Worm (Caenorhabditis elegans) whole organism, late embryonic: ENCODE results near the gene cif-1.

Experiments
- C38D4.7 ChIP-seq: fragments of 200-800 bp; sonication (Bioruptor generic); optimal IDR thresholded peaks from 2 replicates; lab custom pipeline; 2018; ENCODE audit warnings: mild to moderate bottlenecking, missing genetic modification characterization, moderate library complexity, missing compliant biosample characterization
- F13H6.1 ChIP-seq: sonication (generic microtip); optimal IDR thresholded peaks from 2 replicates; lab custom pipeline; 2016; ENCODE audit warnings: missing genetic modification characterization, missing compliant biosample characterization
- T23F11.4 ChIP-seq: fragments of 200-800 bp; sonication (Bioruptor generic); optimal IDR thresholded peaks from 2 replicates; lab custom pipeline; 2018; ENCODE audit warnings: mild to moderate bottlenecking, missing genetic modification characterization, missing compliant biosample characterization
- ceh-14 ChIP-seq: sonication (generic microtip); optimal IDR thresholded peaks from 2 replicates; lab custom pipeline; 2016; ENCODE audit warnings: missing genotype, missing genetic modification characterization, missing compliant biosample characterization
- ceh-18 ChIP-seq: sonication (generic microtip); optimal IDR thresholded peaks from 2 replicates; lab custom pipeline; 2016; ENCODE audit warnings: missing genetic modification characterization, missing compliant biosample characterization
- ceh-19 ChIP-seq: fragments of 200-800 bp; sonication (Bioruptor generic); optimal IDR thresholded peaks from 2 replicates; lab custom pipeline; 2018; ENCODE audit warnings: mild to moderate bottlenecking, missing genetic modification characterization, missing compliant biosample characterization
- ceh-22 ChIP-seq: sonication (generic microtip); optimal IDR thresholded peaks from 2 replicates; lab custom pipeline; 2017; ENCODE audit warnings: missing biosample characterization, missing genetic modification characterization
- ceh-30 ChIP-seq: fragments of 150-350 bp; optimal IDR thresholded peaks from 2 replicates; lab custom pipeline; 2014; ENCODE audit warnings: missing biosample characterization, missing genetic modification characterization
- ceh-34 ChIP-seq: sonication (generic microtip); optimal IDR thresholded peaks from 2 replicates; lab custom pipeline; 2016; ENCODE audit warnings: mild to moderate bottlenecking, missing genetic modification characterization, missing compliant biosample characterization
- ceh-48 ChIP-seq: sonication (generic microtip); optimal IDR thresholded peaks from 2 replicates; lab custom pipeline; 2016; ENCODE audit warnings: missing genetic modification characterization, inconsistent platforms, missing compliant biosample characterization
- ceh-6 ChIP-seq: fragments of 200-800 bp; sonication (Bioruptor generic); optimal IDR thresholded peaks from 2 replicates; lab custom pipeline; 2018; ENCODE audit warnings: mild to moderate bottlenecking, missing genetic modification characterization, missing compliant biosample characterization
- che-1 ChIP-seq: sonication (generic microtip); optimal IDR thresholded peaks from 2 replicates; lab custom pipeline; 2016; ENCODE audit warnings: mild to moderate bottlenecking, missing genetic modification characterization, missing compliant biosample characterization
- dmd-4 ChIP-seq: sonication (generic microtip); optimal IDR thresholded peaks from 2 replicates; lab custom pipeline; 2016; ENCODE audit warnings: borderline replicate concordance, missing genetic modification characterization, missing compliant biosample characterization
- dve-1 ChIP-seq: sonication (generic microtip); optimal IDR thresholded peaks from 2 replicates; lab custom pipeline; 2017; ENCODE audit warnings: antibody characterized with exemption, mild to moderate bottlenecking, missing genetic modification characterization, missing compliant biosample characterization
- elt-2 ChIP-seq: sonication (generic microtip); optimal IDR thresholded peaks from 2 replicates; lab custom pipeline; 2016; ENCODE audit warnings: missing genetic modification reagents, missing genetic modification characterization, missing compliant biosample characterization
- elt-4 ChIP-seq: sonication (generic microtip); optimal IDR thresholded peaks from 2 replicates; lab custom pipeline; 2016; ENCODE audit warnings: missing genetic modification characterization, missing compliant biosample characterization
- ets-4 ChIP-seq: sonication (generic microtip); optimal IDR thresholded peaks from 2 replicates; lab custom pipeline; 2016; ENCODE audit warnings: missing genetic modification characterization, missing compliant biosample characterization
- eyg-1 ChIP-seq: sonication (generic microtip); optimal IDR thresholded peaks from 2 replicates; lab custom pipeline; 2016; ENCODE audit warnings: missing genotype, missing genetic modification characterization, missing compliant biosample characterization
- fax-1 ChIP-seq: sonication (generic microtip); optimal IDR thresholded peaks from 2 replicates; lab custom pipeline; 2016; ENCODE audit warnings: missing genotype, missing genetic modification characterization, missing compliant biosample characterization
- fkh-10 ChIP-seq: fragments of 150-350 bp; optimal IDR thresholded peaks from 2 replicates; lab custom pipeline; 2014; ENCODE audit warnings: missing biosample characterization, missing genetic modification reagents, missing genetic modification characterization
- fkh-6 ChIP-seq: sonication (generic microtip); optimal IDR thresholded peaks from 2 replicates; lab custom pipeline; 2016; ENCODE audit warnings: missing genetic modification characterization, missing compliant biosample characterization
- gmeb-2 ChIP-seq: sonication (generic microtip); optimal IDR thresholded peaks from 2 replicates; lab custom pipeline; 2016; ENCODE audit warnings: missing genetic modification characterization, inconsistent platforms, missing compliant biosample characterization
- hlh-15 ChIP-seq: sonication (generic microtip); optimal IDR thresholded peaks from 2 replicates; lab custom pipeline; 2016; ENCODE audit warnings: missing genetic modification characterization, missing compliant biosample characterization
- hlh-6 ChIP-seq: sonication (generic microtip); optimal IDR thresholded peaks from 2 replicates; lab custom pipeline; 2016; ENCODE audit warnings: missing genotype, missing genetic modification characterization, missing compliant biosample characterization
- lim-6 ChIP-seq: sonication (generic microtip); optimal IDR thresholded peaks from 2 replicates; lab custom pipeline; 2016; ENCODE audit warnings: missing genetic modification characterization, missing compliant biosample characterization
- nfya-1 ChIP-seq: sonication (generic microtip); optimal IDR thresholded peaks from 2 replicates; lab custom pipeline; 2017; ENCODE audit warnings: missing genetic modification characterization, mild to moderate bottlenecking, missing compliant biosample characterization, antibody characterized with exemption, moderate library complexity
- nhr-11 ChIP-seq: fragments of 150-350 bp; optimal IDR thresholded peaks from 2 replicates; lab custom pipeline; 2014; ENCODE audit warnings: missing biosample characterization, missing genetic modification characterization
- odd-2 ChIP-seq: sonication (generic microtip); optimal IDR thresholded peaks from 2 replicates; lab custom pipeline; 2017; ENCODE audit warnings: antibody characterized with exemption, mild to moderate bottlenecking, missing genetic modification characterization, missing compliant biosample characterization
- pha-2 ChIP-seq: sonication (generic microtip); optimal IDR thresholded peaks from 2 replicates; lab custom pipeline; 2017; ENCODE audit warnings: mild to moderate bottlenecking, missing genetic modification characterization, missing compliant biosample characterization
- pha-4 ChIP-seq: fragments of 150-350 bp; optimal IDR thresholded peaks from 2 replicates; lab custom pipeline; 2018; ENCODE audit warnings: missing biosample characterization, missing genetic modification reagents, missing genetic modification characterization
- ref-2 ChIP-seq: sonication (generic microtip); optimal IDR thresholded peaks from 2 replicates; lab custom pipeline; 2016; ENCODE audit warnings: missing genetic modification characterization, missing compliant biosample characterization
- rnt-1 ChIP-seq: sonication (generic microtip); optimal IDR thresholded peaks from 2 replicates; lab custom pipeline; 2016; ENCODE audit warnings: missing genetic modification characterization, missing compliant biosample characterization
- sox-2 ChIP-seq: fragments of 200-800 bp; sonication (Bioruptor generic); IDR thresholded peaks from 2 replicates; pipeline ENCODE4 v1.3.6; 2022; ENCODE audit warnings: missing genetic modification reagents, missing genetic modification characterization, missing compliant biosample characterization
- sox-4 ChIP-seq: sonication (generic microtip); optimal IDR thresholded peaks from 2 replicates; lab custom pipeline; 2017; ENCODE audit warnings: mild to moderate bottlenecking, missing genetic modification characterization, inconsistent platforms, missing compliant biosample characterization
- tbx-2 ChIP-seq: sonication (generic microtip); optimal IDR thresholded peaks from 2 replicates; lab custom pipeline; 2016; ENCODE audit warnings: missing genetic modification characterization, missing compliant biosample characterization
- unc-3 ChIP-seq, 2 experiments: fragments of 200-800 bp in 1 of 2; sonication (Bioruptor generic) in 1 of 2; sonication (generic microtip) in 1 of 2; conservative IDR thresholded peaks in 1 of 2; optimal IDR thresholded peaks in 1 of 2; 2 replicates each; pipeline versions ENCODE4 v1.3.6 to Lab custom; 2016 to 2022; ENCODE audit warnings: missing compliant biosample characterization in 2 of 2, missing genetic modification characterization in 2 of 2, missing genetic modification reagents in 1 of 2
- unc-42 ChIP-seq: sonication (generic microtip); optimal IDR thresholded peaks from 2 replicates; lab custom pipeline; 2016; ENCODE audit warnings: missing genotype, missing genetic modification characterization, missing compliant biosample characterization
- unc-55 ChIP-seq: sonication (generic microtip); optimal IDR thresholded peaks from 2 replicates; lab custom pipeline; 2017; ENCODE audit warnings: missing biosample characterization, missing genetic modification reagents, missing genetic modification characterization
- zip-5 ChIP-seq: sonication (generic microtip); optimal IDR thresholded peaks from 2 replicates; lab custom pipeline; 2016; ENCODE audit warnings: missing genetic modification characterization, missing compliant biosample characterization
- ztf-16 ChIP-seq: sonication (generic microtip); optimal IDR thresholded peaks from 2 replicates; lab custom pipeline; 2017; ENCODE audit warnings: missing genetic modification characterization, missing compliant biosample characterization

cif-1 gene

ce11 chrIV:4710459-4710858 lies at the start of gene cif-1:
Gene cif-1, minus strand, starts transcription at chrIV:4710755.
- no peak for TF ChIP-seq ets-4 (tag; lab: Kevin White, UChicago)
- no peak for TF ChIP-seq fax-1
- no peak for TF ChIP-seq unc-55 (GFP tag; lab: Kevin White, UChicago)
- TF ChIP-seq nfya-1 = no peak
- no peak for TF ChIP-seq ceh-30 (tag; lab: Kevin White, UChicago)
- TF ChIP-seq fkh-10 = no peak
- TF ChIP-seq unc-3 (GFP tag; conservative IDR thresholded peaks at IDR 0.05; lab: Robert Waterston, UW) = no peak
- no peak for TF ChIP-seq unc-3 (tag; optimal IDR thresholded peaks at IDR 0.05; lab: Kevin White, UChicago)
- TF ChIP-seq elt-2 (tag; lab: Kevin White, UChicago) = no peak
- TF ChIP-seq unc-42 (tag; lab: Kevin White, UChicago) = no peak

- no peak for TF ChIP-seq fax-1
- no peak for TF ChIP-seq elt-4 (tag; lab: Kevin White, UChicago)
- TF ChIP-seq, all 69 proteins: peak for 0
These were observed 48.1 kb upstream of the cif-1 start, which contains the start of gene Y17G9B.8 for ce11 chrIV:4758659-4759058. Gene Y17G9B.8, minus strand, starts transcription at chrIV:4758840.

ce11 chrIV:4755929-4756655 lies 45.5 kb upstream of the cif-1 start, which contains the start of the genes fbxb-77 and Y17G9B.11:
Gene fbxb-77, minus strand, starts transcription at chrIV:4756157.
Gene Y17G9B.11, plus strand, starts transcription at chrIV:4756605.
- TF ChIP-seq ceh-48 = peak; percentile 44
- TF ChIP-seq sox-2 = no peak
- no peak for TF ChIP-seq fax-1
- TF ChIP-seq ref-2 (tag; lab: Kevin White, UChicago) = peak; percentile 34
- TF ChIP-seq ceh-6 (GFP tag; lab: Kevin White, UChicago) = no peak
- TF ChIP-seq ceh-34 = peak; percentile 61
- no peak for TF ChIP-seq dmd-4 (tag; lab: Kevin White, UChicago)
- no peak for TF ChIP-seq pha-4

DNA sequence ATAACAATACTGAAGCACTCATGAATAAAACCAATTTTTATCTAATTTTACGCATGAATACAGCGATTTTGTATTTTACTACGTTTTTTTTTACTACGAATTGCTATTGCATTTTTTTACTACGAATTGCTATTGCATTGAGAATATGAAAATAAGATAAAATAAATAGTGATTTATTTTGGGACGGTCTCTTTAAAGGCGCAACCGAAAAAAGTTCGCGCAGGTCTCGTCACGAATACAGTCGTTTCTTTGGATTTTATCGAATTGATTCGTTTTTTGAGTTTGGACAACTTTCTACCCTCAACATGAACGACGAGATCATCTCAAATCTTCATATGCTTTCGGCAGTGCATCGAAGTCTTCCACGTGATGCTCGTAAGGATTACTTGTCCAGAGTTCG lies 41.3 kb upstream of the cif-1 start, which contains the start of gene Y17G9B.4:
Gene Y17G9B.4, plus strand, starts transcription at position 306 of the 400 bp plus-strand sequence.
- TF ChIP-seq tbx-2 (tag; lab: Kevin White, UChicago) (no peak), zip-5 (tag; lab: Kevin White, UChicago) (no peak), ceh-6 (GFP tag; lab: Kevin White, UChicago) (no peak), fax-1 (no peak), ztf-16 (tag; lab: Kevin White, UChicago) (no peak), ceh-14 (tag; lab: Kevin White, UChicago) (no peak), gmeb-2 (tag; lab: Kevin White, UChicago) (no peak)

DNA sequence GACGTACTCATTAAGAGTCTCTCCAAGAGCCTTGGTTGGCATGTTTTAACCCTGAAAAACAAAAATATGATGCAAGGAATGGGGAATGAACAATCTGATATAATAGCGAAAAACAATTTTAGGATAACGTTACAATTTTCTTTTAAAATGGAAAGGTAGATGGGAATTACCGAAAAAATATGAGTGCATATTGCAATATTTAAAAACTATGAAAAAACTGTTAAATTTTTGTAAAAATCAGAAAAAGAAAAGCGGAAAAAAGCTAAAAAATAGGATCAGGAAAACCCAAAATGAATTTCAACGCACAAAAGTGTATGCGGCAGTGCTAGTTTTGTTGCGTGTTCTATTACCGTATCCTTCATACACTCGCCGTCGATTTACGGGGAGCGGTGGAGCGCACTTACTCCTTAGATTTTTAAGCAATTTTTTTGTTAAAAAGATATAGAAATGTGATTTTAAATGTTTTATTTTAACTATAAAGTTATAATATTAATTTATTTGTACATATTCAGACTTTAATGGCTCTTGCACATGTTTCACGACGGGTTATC lies 39.2 kb upstream of the cif-1 start, which contains the start of the genes rpl-20 and Y17G9B.5:
Gene rpl-20, minus strand, starts transcription at position 51 of the 551 bp plus-strand sequence.
Gene Y17G9B.5, plus strand, starts transcription at position 513 of the 551 bp plus-strand sequence.
- TF ChIP-seq eyg-1 (tag; lab: Kevin White, UChicago) = peak; percentile 17
- peak; percentile 58 for TF ChIP-seq sox-4
- TF ChIP-seq fkh-6 (tag; lab: Kevin White, UChicago) = peak; percentile 40
- TF ChIP-seq nhr-11 = peak; percentile 55
- peak; percentile 60 for TF ChIP-seq ceh-6 (GFP tag; lab: Kevin White, UChicago)
- TF ChIP-seq lim-6 (tag; lab: Kevin White, UChicago) = peak; percentile 11
- TF ChIP-seq F13H6.1 = peak; percentile 78
- no peak for TF ChIP-seq elt-4 (tag; lab: Kevin White, UChicago)
- TF ChIP-seq ceh-18 (tag; lab: Kevin White, UChicago) = peak; percentile 97
- peak; percentile 80 for TF ChIP-seq unc-3 (GFP tag; conservative IDR thresholded peaks at IDR 0.05; lab: Robert Waterston, UW)
- TF ChIP-seq unc-3 (tag; optimal IDR thresholded peaks at IDR 0.05; lab: Kevin White, UChicago) = peak; percentile 83
- peak; percentile 49 for TF ChIP-seq che-1 (tag; lab: Kevin White, UChicago)
- peak; percentile 76 for TF ChIP-seq ceh-19 (GFP tag; lab: Kevin White, UChicago)
- TF ChIP-seq hlh-15 (tag; lab: Kevin White, UChicago) = peak; percentile 51
- TF ChIP-seq hlh-6 = no peak
- peak; percentile 92 for TF ChIP-seq fkh-10
- peak; percentile 49 for TF ChIP-seq C38D4.7 (GFP tag; lab: Kevin White, UChicago)
- peak; percentile 94 for TF ChIP-seq elt-2 (tag; lab: Kevin White, UChicago)
- peak; percentile 99 for TF ChIP-seq ceh-30 (tag; lab: Kevin White, UChicago)
- TF ChIP-seq ceh-14 (tag; lab: Kevin White, UChicago) = peak; percentile 93
- TF ChIP-seq unc-55 (GFP tag; lab: Kevin White, UChicago) = peak; percentile 76
- TF ChIP-seq rnt-1 = peak; percentile 97
- TF ChIP-seq ceh-22 = peak; percentile 29
- TF ChIP-seq dve-1 (tag; lab: Kevin White, UChicago) = peak; percentile 94
- TF ChIP-seq pha-2 (tag; lab: Kevin White, UChicago) = peak; percentile 79
- TF ChIP-seq odd-2 (tag; lab: Kevin White, UChicago) = no peak
- peak; percentile 98 for TF ChIP-seq unc-42 (tag; lab: Kevin White, UChicago)
- peak; percentile 79 for TF ChIP-seq T23F11.4 (GFP tag; lab: Kevin White, UChicago)
- TF ChIP-seq ceh-48 = peak; percentile 77
